Worm (Caenorhabditis elegans) whole organism, L4/young adult: ENCODE data around the gene Y39B6A.29.
"Not testable (repeated sequence)": the region's sequence is repeated elsewhere in the genome, so short reads cannot be mapped to it uniquely, and the experiment has no call there.

Source experiments
- W03F9.2 ChIP-seq: fragments of 150-350 bp; optimal IDR thresholded peaks from 2 replicates; lab custom pipeline; 2014; ENCODE audit warnings: missing biosample characterization, missing genetic modification characterization
- dao-5 ChIP-seq: sonication (generic microtip); optimal IDR thresholded peaks from 2 replicates; lab custom pipeline; 2016; ENCODE audit warnings: missing genotype, missing genetic modification characterization, moderate library complexity, missing compliant biosample characterization
- him-1 ChIP-seq: sonication (generic microtip); optimal IDR thresholded peaks from 2 replicates; lab custom pipeline; 2016; ENCODE audit warnings: missing genotype, missing genetic modification reagents, missing genetic modification characterization, missing compliant biosample characterization

The Y39B6A.29 gene

ce11 chrV:19042256-19042655 lies 17.7 kb upstream of the Y39B6A.29 start, which contains the start of gene asp-16:
Gene asp-16, minus strand, starts transcription at chrV:19042605.
- TF ChIP-seq W03F9.2 (tag; lab: Kevin White, UChicago) (no peak), him-1 (tag; lab: Kevin White, UChicago) (no peak), dao-5 (no peak)

ce11 chrV:19037222-19037621 lies 12.6 kb upstream of the Y39B6A.29 start, which contains the start of gene asp-17:
Gene asp-17, minus strand, starts transcription at chrV:19037322.
- TF ChIP-seq dao-5, result no peak
- TF ChIP-seq him-1 (tag; lab: Kevin White, UChicago), result no peak
- TF ChIP-seq W03F9.2 (tag; lab: Kevin White, UChicago), result no peak

DNA sequence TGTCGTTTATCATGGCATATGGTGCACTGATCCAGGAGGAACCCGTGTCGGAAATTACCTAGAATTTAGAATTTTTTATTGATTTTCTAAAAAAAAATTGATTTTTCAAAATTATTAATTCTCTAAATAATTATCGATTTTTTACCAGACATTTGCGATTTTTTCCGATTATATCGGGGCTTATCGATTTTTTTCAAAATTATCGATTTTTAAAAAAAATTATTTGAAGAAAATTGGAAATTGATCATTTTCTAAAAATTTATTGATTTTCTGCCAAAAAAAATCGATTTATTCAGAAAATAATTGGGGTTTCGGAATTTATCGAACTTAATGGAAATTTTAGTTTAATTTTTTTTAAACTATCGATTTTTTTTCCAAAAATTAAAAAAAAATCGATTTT lies 11.5 kb upstream of the Y39B6A.29 start:
- TF ChIP-seq him-1 (tag; lab: Kevin White, UChicago), result no peak
- no peak for TF ChIP-seq dao-5
- TF ChIP-seq W03F9.2 (tag; lab: Kevin White, UChicago), result no peak

DNA sequence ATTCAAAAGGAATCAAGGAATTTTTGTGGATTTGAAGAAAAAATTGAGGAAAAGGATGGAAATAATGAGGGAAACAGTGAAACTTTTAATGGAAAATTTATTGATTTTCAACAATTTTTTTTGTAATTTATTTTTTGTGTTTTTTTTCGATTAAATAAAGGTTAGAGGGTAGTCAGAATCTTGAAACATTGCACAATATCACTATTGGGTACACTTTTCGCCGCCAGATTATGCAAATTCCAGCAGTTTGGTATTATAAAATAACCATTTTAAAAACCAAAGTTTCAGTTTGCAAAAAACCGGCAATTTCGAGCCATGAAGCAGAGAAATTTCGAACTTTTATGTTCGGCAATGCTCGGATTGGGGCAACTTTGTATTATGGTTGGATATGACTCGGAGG lies 6.9 kb upstream of the Y39B6A.29 start, which contains the start of gene Y39B6A.27:
Gene Y39B6A.27 (plus strand): TSS at position 301 of the 400 bp plus-strand sequence.
- TF ChIP-seq W03F9.2 (tag; lab: Kevin White, UChicago) (no peak), him-1 (tag; lab: Kevin White, UChicago) (no peak), dao-5 (no peak)

DNA sequence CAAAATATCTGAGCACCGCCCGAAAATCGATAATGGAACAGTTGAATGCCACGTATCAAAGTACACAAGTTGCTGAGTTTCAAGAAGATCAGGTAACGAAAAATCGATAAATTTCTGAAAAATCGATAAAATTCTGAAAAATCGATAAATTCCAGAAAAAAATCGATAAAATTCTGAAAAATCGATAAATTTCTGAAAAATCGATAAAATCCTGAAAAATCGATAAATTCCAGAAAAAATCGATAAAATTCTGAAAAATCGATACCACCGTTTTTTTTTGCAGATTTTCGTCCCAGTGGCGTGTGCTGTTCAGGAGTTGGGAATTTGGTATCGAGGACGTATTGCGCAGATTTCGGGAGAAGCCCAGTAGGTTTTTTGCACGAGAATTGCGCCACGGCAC lies 2.8 kb upstream of the Y39B6A.29 start:
- no peak for TF ChIP-seq W03F9.2 (tag; lab: Kevin White, UChicago)
- TF ChIP-seq dao-5, result no peak
- no peak for TF ChIP-seq him-1 (tag; lab: Kevin White, UChicago)

ce11 chrV:19026163-19026562 lies 1.6 kb upstream of the Y39B6A.29 start, which contains the start of gene Y39B6A.25:
Gene Y39B6A.25, plus strand, starts transcription at chrV:19026463.
- TF ChIP-seq dao-5 (no peak), W03F9.2 (tag; lab: Kevin White, UChicago) (no peak), him-1 (tag; lab: Kevin White, UChicago) (no peak)

ce11 chrV:19019239-19019638 lies 5.3 kb downstream of the Y39B6A.29 start:
- TF ChIP-seq him-1 (tag; lab: Kevin White, UChicago) (no peak), dao-5 (no peak), W03F9.2 (tag; lab: Kevin White, UChicago) (no peak)

- TF ChIP-seq dao-5; him-1 (tag; lab: Kevin White, UChicago); W03F9.2 (tag; lab: Kevin White, UChicago): not testable (repeated sequence)
These were observed 10.3 kb downstream of the Y39B6A.29 start, which contains the start of gene Y39B6A.30 for ce11 chrV:19014273-19014672. Gene Y39B6A.30, plus strand, starts transcription at chrV:19014573.

ce11 chrV:19013215-19013614 lies 11.4 kb downstream of the Y39B6A.29 start:
- TF ChIP-seq W03F9.2 (tag; lab: Kevin White, UChicago), result no peak
- no peak for TF ChIP-seq him-1 (tag; lab: Kevin White, UChicago)
- TF ChIP-seq dao-5, result no peak

- no peak for TF ChIP-seq him-1 (tag; lab: Kevin White, UChicago)
- no peak for TF ChIP-seq W03F9.2 (tag; lab: Kevin White, UChicago)
- no peak for TF ChIP-seq dao-5
These were observed 14.2 kb downstream of the Y39B6A.29 start for ce11 chrV:19010405-19010804.

ce11 chrV:19001656-19002055 lies 22.9 kb downstream of the Y39B6A.29 start, which contains the start of gene Y39B6A.33:
Gene Y39B6A.33, plus strand, starts transcription at chrV:19001956.
- TF ChIP-seq dao-5, result no peak

- TF ChIP-seq him-1 (tag; lab: Kevin White, UChicago), result no peak
- no peak for TF ChIP-seq W03F9.2 (tag; lab: Kevin White, UChicago)
- no peak for TF ChIP-seq dao-5
These were observed 23.6 kb downstream of the Y39B6A.29 start, which contains the start of gene Y39B6A.34 for ce11 chrV:19001016-19001415. Gene Y39B6A.34, plus strand, starts transcription at chrV:19001018.

DNA sequence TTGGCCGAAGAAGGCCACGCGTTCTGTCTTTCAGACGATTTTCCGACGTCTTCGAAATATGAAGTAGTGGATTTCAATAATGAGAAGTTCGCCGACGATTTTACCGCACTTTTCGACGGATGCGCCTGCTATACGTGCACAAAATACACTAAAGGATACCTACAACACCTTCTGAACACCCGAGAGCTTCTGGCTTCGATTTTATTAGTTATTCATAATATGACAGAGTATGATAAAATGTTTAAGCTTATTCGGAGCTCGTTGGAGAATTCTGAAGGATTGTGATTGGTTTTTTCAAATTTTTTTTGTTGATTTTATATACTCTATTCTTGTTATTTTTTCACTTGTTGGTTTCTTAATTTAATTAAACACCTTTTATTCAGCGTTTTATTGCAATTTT lies 24.0 kb downstream of the Y39B6A.29 start:
- TF ChIP-seq dao-5 (no peak), him-1 (tag; lab: Kevin White, UChicago) (no peak), W03F9.2 (tag; lab: Kevin White, UChicago) (no peak)

- no peak for TF ChIP-seq W03F9.2 (tag; lab: Kevin White, UChicago)
- no peak for TF ChIP-seq dao-5
- no peak for TF ChIP-seq him-1 (tag; lab: Kevin White, UChicago)
These were observed 26.5 kb downstream of the Y39B6A.29 start, which contains the start of gene tgt-2 for ce11 chrV:18998045-18998444. Gene tgt-2, plus strand, starts transcription at chrV:18998345.

ce11 chrV:18993535-18993990 lies 31.0 kb downstream of the Y39B6A.29 start, which contains the start of gene gtf-2F2:
Gene gtf-2F2, plus strand, starts transcription at chrV:18993940.
- TF ChIP-seq W03F9.2 (tag; lab: Kevin White, UChicago) (no peak), him-1 (tag; lab: Kevin White, UChicago) (no peak), dao-5 (no peak)
